Fruit fly (Drosophila melanogaster): ENCODE results near the gene dco.

The dco gene

DNA sequence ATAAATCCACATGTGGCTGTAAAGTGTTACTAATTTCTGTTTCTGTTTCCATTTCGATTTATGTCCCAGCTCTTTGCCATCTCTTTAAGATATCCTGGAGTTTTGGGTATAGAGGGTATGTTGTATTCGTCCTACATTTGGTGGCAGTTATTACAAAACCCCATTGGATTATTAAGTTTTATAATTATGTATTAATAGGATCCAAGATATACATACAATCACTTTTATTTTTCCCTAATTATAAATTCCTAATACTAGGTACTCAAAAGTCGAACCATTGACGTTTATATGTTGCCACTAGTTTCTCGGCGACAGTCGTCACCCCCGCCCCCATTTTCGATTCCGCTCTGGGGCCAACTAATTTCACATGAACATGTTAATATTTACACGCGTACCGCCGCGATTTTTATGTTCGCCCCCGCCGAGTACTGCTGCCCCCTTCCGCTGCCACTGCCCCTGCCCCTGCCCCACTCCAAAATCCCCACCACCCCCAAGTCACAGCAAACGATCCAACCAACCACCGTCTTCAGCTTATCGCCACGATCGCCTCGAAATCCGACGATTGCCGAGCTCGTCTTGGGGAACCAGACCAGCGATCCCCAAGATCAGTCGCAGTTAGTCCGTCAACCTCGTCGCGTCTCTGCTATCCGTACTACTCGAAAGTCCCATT, 3.8 kb upstream of the dco start, which contains the start of gene Sox100B (continued):
- TF ChIP-seq Hsf (GFP tag; optimal IDR thresholded peaks at IDR 0.05) (peak; percentile 64), CG4282 (GFP tag; optimal IDR thresholded peaks at IDR 0.05) (no peak), CG11398 (GFP tag; optimal IDR thresholded peaks at IDR 0.05) (no peak), CG8924 (tag; optimal IDR thresholded peaks at IDR 0.05) (peak; percentile 76), Lpt (GFP tag; optimal IDR thresholded peaks at IDR 0.05) (no peak), ac (GFP tag; optimal IDR thresholded peaks at IDR 0.05) (peak; percentile 46)

DNA sequence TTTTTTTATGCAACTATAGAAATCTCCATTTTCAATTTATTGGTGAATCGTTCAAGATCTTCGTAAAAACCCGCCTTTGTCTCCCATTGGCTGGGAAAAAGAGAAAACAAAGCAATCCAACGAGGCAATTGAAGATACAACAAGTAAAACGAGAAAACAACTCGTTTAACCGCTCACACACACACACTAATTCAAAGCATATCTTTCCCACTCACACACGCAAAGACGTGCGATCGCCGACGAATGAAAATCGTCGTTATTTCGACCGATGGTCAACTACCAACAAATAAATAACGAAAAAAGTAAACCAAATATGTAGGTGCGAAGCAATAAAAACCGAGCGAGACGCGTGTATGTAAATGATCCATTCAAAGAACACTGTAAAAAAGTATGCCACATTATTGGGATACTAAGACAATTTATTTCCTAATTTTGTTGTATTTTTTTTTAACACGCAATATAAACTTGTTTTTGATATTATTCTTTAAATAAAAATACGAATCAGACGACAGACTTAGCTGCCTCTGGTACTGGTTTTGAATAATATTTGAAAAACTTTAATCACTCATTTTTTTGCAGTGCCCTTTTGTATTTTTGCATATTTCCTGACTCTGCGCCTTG, 1.4 kb upstream of the dco start:
- no peak for TF ChIP-seq tll (GFP tag; optimal IDR thresholded peaks at IDR 0.05)
- peak; percentile 16 for TF ChIP-seq abd-A (tag; optimal IDR thresholded peaks at IDR 0.05)
- TF ChIP-seq CG4707 (GFP tag; optimal IDR thresholded peaks at IDR 0.05): no peak
- peak; percentile 28 for TF ChIP-seq CG13775 (GFP tag; optimal IDR thresholded peaks at IDR 0.05)
- TF ChIP-seq zf30C (GFP tag; optimal IDR thresholded peaks at IDR 0.05): peak; percentile 72
- TF ChIP-seq CG4617 (GFP tag; optimal IDR thresholded peaks at IDR 0.05; ENCODE audit: borderline replicate concordance): no peak
- peak; percentile 22 for TF ChIP-seq CG1603 (tag; optimal IDR thresholded peaks at IDR 0.05)
- TF ChIP-seq CG18764 (GFP tag; optimal IDR thresholded peaks at IDR 0.05): no peak
- no peak for TF ChIP-seq CG4360 (GFP tag; IDR thresholded peaks at IDR 0.05)
- TF ChIP-seq nom (GFP tag; optimal IDR thresholded peaks at IDR 0.05): peak; percentile 94
- no peak for TF ChIP-seq CG18619 (GFP tag; optimal IDR thresholded peaks at IDR 0.05)
- TF ChIP-seq CG33213 (GFP tag; optimal IDR thresholded peaks at IDR 0.05): no peak
- peak; percentile 31 for TF ChIP-seq unpg (GFP tag; optimal IDR thresholded peaks at IDR 0.05)
- no peak for TF ChIP-seq CG2875 (GFP tag; optimal IDR thresholded peaks at IDR 0.05)
- 0 out of 2 replicates have a peak, but pooled peaks have one; percentile 6 for TF ChIP-seq slbo (GFP tag; IDR thresholded peaks at IDR 0.05)
- TF ChIP-seq chif (GFP tag; optimal IDR thresholded peaks at IDR 0.05): peak in 1 of 2 experiments; percentile 35
- TF ChIP-seq CoRest (tag; optimal IDR thresholded peaks at IDR 0.05): peak; percentile 1
- TF ChIP-seq eve (GFP tag; optimal IDR thresholded peaks at IDR 0.05): peak in 1 of 2 experiments; percentile 62
- TF ChIP-seq dmrt11E (tag; optimal IDR thresholded peaks at IDR 0.05): peak; percentile 46
- TF ChIP-seq Mad (GFP tag; optimal IDR thresholded peaks at IDR 0.05): no peak
- no peak for TF ChIP-seq CG3847 (GFP tag; IDR thresholded peaks at IDR 0.05)
- 0 out of 2 replicates have a peak, but pooled peaks have one; percentile 20 for TF ChIP-seq Xrp1 (GFP tag; IDR thresholded peaks at IDR 0.05)
- TF ChIP-seq Hsf (GFP tag; optimal IDR thresholded peaks at IDR 0.05): peak; percentile 38
- peak; percentile 33 for TF ChIP-seq CG12391 (tag; optimal IDR thresholded peaks at IDR 0.05)
- no peak for TF ChIP-seq CG10147 (GFP tag; optimal IDR thresholded peaks at IDR 0.05)
- TF ChIP-seq lola (GFP tag; optimal IDR thresholded peaks at IDR 0.05): peak in 1 of 3 experiments; percentile 16
- no peak for TF ChIP-seq CG2199 (GFP tag; IDR thresholded peaks at IDR 0.05)
- peak; percentile 20 for TF ChIP-seq Oli (tag; optimal IDR thresholded peaks at IDR 0.05)
- peak; percentile 68 for TF ChIP-seq gem (tag; optimal IDR thresholded peaks at IDR 0.05)
- no peak for TF ChIP-seq Tbp (GFP tag; optimal IDR thresholded peaks at IDR 0.05)
- TF ChIP-seq Jarid2 (GFP tag; optimal IDR thresholded peaks at IDR 0.05): peak; percentile 24
- peak; percentile 50 for TF ChIP-seq sd (tag; optimal IDR thresholded peaks at IDR 0.05)
- peak; percentile 23 for TF ChIP-seq PHDP (tag; optimal IDR thresholded peaks at IDR 0.05)
- peak; percentile 87 for TF ChIP-seq sens (GFP tag)
- TF ChIP-seq Deaf1 (tag; optimal IDR thresholded peaks at IDR 0.05): peak; percentile 88
- no peak for TF ChIP-seq Mes4 (GFP tag; optimal IDR thresholded peaks at IDR 0.05)
- no peak for TF ChIP-seq fd102C (GFP tag; optimal IDR thresholded peaks at IDR 0.05)
- peak; percentile 11 for TF ChIP-seq phol (tag; optimal IDR thresholded peaks at IDR 0.05)
- TF ChIP-seq CHES-1-like (GFP tag; optimal IDR thresholded peaks at IDR 0.05): no peak
- TF ChIP-seq Sox102F (GFP tag; optimal IDR thresholded peaks at IDR 0.05): peak; percentile 30
- TF ChIP-seq Elba2 (GFP tag; optimal IDR thresholded peaks at IDR 0.05): no peak
